Fruit fly (Drosophila melanogaster) whole organism, embryonic: Measurements from ENCODE around the gene EAChm.

Source experiments
- ATbp ChIP-seq: fragments of 200-800 bp; sonication (Bioruptor generic); optimal IDR thresholded peaks from 2 replicates; lab custom pipeline; 2017; ENCODE audit warnings: missing biosample characterization, mild to moderate bottlenecking, missing genetic modification characterization, missing genetic modification reagents
- abd-A ChIP-seq: fragments of 200-800 bp; sonication (Bioruptor generic); optimal IDR thresholded peaks from 3 replicates; lab custom pipeline; 2019; ENCODE audit warnings: missing biosample characterization, mild to moderate bottlenecking, missing genetic modification characterization, moderate library complexity
- ewg ChIP-seq: fragments of 200-800 bp; sonication (Bioruptor generic); optimal IDR thresholded peaks from 3 replicates; lab custom pipeline; 2017; ENCODE audit warnings: mild to moderate bottlenecking, missing biosample characterization, missing genetic modification reagents, missing genetic modification characterization

dm6 chr3L:15006825-15007224 is 47.8 kb upstream of the EAChm start:
- TF ChIP-seq ewg (no peak), abd-A (tag; lab: Kevin White, UChicago) (no peak), ATbp (GFP tag; lab: Kevin White, UChicago) (peak; percentile 13)
